Worm (Caenorhabditis elegans) whole organism, young adult: ENCODE data around the gene ttll-5.

ENCODE experiments used
- B0261.1 ChIP-seq: sonication (generic microtip); optimal IDR thresholded peaks from 2 replicates; lab custom pipeline; 2016; ENCODE audit warnings: mild to moderate bottlenecking, missing genetic modification characterization, moderate library complexity, missing compliant biosample characterization
- C17E4.6 ChIP-seq: fragments of 200-800 bp; sonication (Bioruptor generic); IDR thresholded peaks from 2 replicates; pipeline ENCODE4 v1.3.6; 2022; ENCODE audit warnings: missing genetic modification reagents, missing genetic modification characterization, missing compliant biosample characterization
- D2030.7 ChIP-seq: fragments of 200-800 bp; sonication (Bioruptor generic); IDR thresholded peaks from 2 replicates; pipeline ENCODE4 v1.3.6; 2022; ENCODE audit warnings: missing genetic modification reagents, missing genetic modification characterization, missing compliant biosample characterization
- F10E7.11 ChIP-seq: sonication (generic microtip); optimal IDR thresholded peaks from 2 replicates; lab custom pipeline; 2017; ENCODE audit warnings: mild to moderate bottlenecking, missing genetic modification characterization, moderate library complexity, missing compliant biosample characterization
- F22D6.2 ChIP-seq: sonication (generic microtip); optimal IDR thresholded peaks from 2 replicates; lab custom pipeline; 2016; ENCODE audit warnings: mild to moderate bottlenecking, missing genetic modification characterization, missing compliant biosample characterization
- F23B12.7 ChIP-seq: sonication (generic microtip); optimal IDR thresholded peaks from 2 replicates; lab custom pipeline; 2017; ENCODE audit warnings: missing genetic modification characterization, mild to moderate bottlenecking, missing compliant biosample characterization, antibody characterized with exemption, moderate library complexity; ENCODE audit not compliant: insufficient read depth
- F33H1.4 ChIP-seq: fragments of 200-800 bp; sonication (Bioruptor generic); IDR thresholded peaks from 2 replicates; pipeline ENCODE4 v1.3.6; 2022; ENCODE audit warnings: missing genetic modification reagents, missing genetic modification characterization, missing compliant biosample characterization
- F57C9.4 ChIP-seq: sonication (generic microtip); optimal IDR thresholded peaks from 2 replicates; lab custom pipeline; 2017; ENCODE audit warnings: mild to moderate bottlenecking, missing genetic modification characterization, missing compliant biosample characterization
- K11D2.4 ChIP-seq: fragments of 200-800 bp; sonication (Bioruptor generic); IDR thresholded peaks from 2 replicates; pipeline ENCODE4 v1.3.6; 2022; ENCODE audit warnings: missing genetic modification reagents, missing genetic modification characterization, missing compliant biosample characterization
- T26A5.8 ChIP-seq: sonication (generic microtip); optimal IDR thresholded peaks from 2 replicates; lab custom pipeline; 2016; ENCODE audit warnings: missing genetic modification characterization, missing compliant biosample characterization
- Y53G8AR.9 ChIP-seq: fragments of 200-800 bp; sonication (Bioruptor generic); conservative IDR thresholded peaks from 2 replicates; pipeline ENCODE4 v1.3.6; 2022; ENCODE audit warnings: missing genetic modification reagents, missing genetic modification characterization, missing compliant biosample characterization
- Y67H2A.10 ChIP-seq: fragments of 200-800 bp; sonication (Bioruptor generic); conservative IDR thresholded peaks from 2 replicates; pipeline ENCODE4 v1.3.6; 2022; ENCODE audit warnings: missing genetic modification reagents, missing genetic modification characterization, missing compliant biosample characterization
- Y79H2A.3 ChIP-seq: fragments of 200-800 bp; sonication (Bioruptor generic); conservative IDR thresholded peaks from 2 replicates; pipeline ENCODE4 v1.3.6; 2022; ENCODE audit warnings: missing genetic modification reagents, missing genetic modification characterization, missing compliant biosample characterization
- Y95B8A.8 ChIP-seq: fragments of 200-800 bp; sonication (Bioruptor generic); IDR thresholded peaks from 2 replicates; pipeline ENCODE4 v1.3.6; 2022; ENCODE audit warnings: missing genetic modification reagents, missing genetic modification characterization, missing compliant biosample characterization
- ZK185.1 ChIP-seq: sonication (generic microtip); optimal IDR thresholded peaks from 2 replicates; lab custom pipeline; 2016; ENCODE audit warnings: mild to moderate bottlenecking, missing genetic modification characterization, missing compliant biosample characterization; ENCODE audit not compliant: poor library complexity, severe bottlenecking
- aptf-2 ChIP-seq: fragments of 200-800 bp; sonication (Bioruptor generic); conservative IDR thresholded peaks from 2 replicates; pipeline ENCODE4 v1.3.6; 2022; ENCODE audit warnings: missing genetic modification reagents, missing genetic modification characterization, missing compliant biosample characterization
- aptf-3 ChIP-seq: fragments of 200-800 bp; sonication (Bioruptor generic); IDR thresholded peaks from 2 replicates; pipeline ENCODE4 v1.3.6; 2022; ENCODE audit warnings: missing genetic modification characterization, missing compliant biosample characterization
- athp-1 ChIP-seq: sonication (generic microtip); optimal IDR thresholded peaks from 2 replicates; lab custom pipeline; 2017; ENCODE audit warnings: mild to moderate bottlenecking, missing genetic modification characterization, missing compliant biosample characterization
- ceh-100 ChIP-seq: fragments of 200-800 bp; sonication (Bioruptor generic); IDR thresholded peaks from 2 replicates; pipeline ENCODE4 v1.3.6; 2022; ENCODE audit warnings: missing genetic modification reagents, missing genetic modification characterization, missing compliant biosample characterization
- ceh-27 ChIP-seq: fragments of 200-800 bp; sonication (Bioruptor generic); optimal IDR thresholded peaks from 2 replicates; lab custom pipeline; 2018; ENCODE audit warnings: mild to moderate bottlenecking, missing genetic modification characterization, moderate library complexity, missing compliant biosample characterization
- chd-7 ChIP-seq: sonication (generic microtip); optimal IDR thresholded peaks from 2 replicates; lab custom pipeline; 2016; ENCODE audit warnings: mild to moderate bottlenecking, missing genetic modification characterization, moderate library complexity, missing compliant biosample characterization
- efl-1 ChIP-seq: fragments of 150-350 bp; optimal IDR thresholded peaks from 2 replicates; lab custom pipeline; 2014; ENCODE audit warnings: missing biosample characterization, missing genetic modification reagents, missing genetic modification characterization
- hmg-1.2 ChIP-seq: fragments of 200-800 bp; sonication (Bioruptor generic); IDR thresholded peaks from 2 replicates; pipeline ENCODE4 v1.3.6; 2022; ENCODE audit warnings: missing genetic modification reagents, missing genetic modification characterization, missing compliant biosample characterization
- let-526 ChIP-seq: fragments of 200-800 bp; sonication (Bioruptor generic); IDR thresholded peaks from 2 replicates; pipeline ENCODE4 v1.3.6; 2022; ENCODE audit warnings: missing genetic modification reagents, missing genetic modification characterization, missing compliant biosample characterization
- lin-26 ChIP-seq: fragments of 200-800 bp; sonication (Bioruptor generic); IDR thresholded peaks from 2 replicates; pipeline ENCODE4 v1.3.6; 2022; ENCODE audit warnings: missing genetic modification reagents, missing genetic modification characterization, missing compliant biosample characterization
- lin-40 ChIP-seq: sonication (generic microtip); optimal IDR thresholded peaks from 2 replicates; lab custom pipeline; 2016; ENCODE audit warnings: missing genetic modification characterization, mild to moderate bottlenecking, missing compliant biosample characterization, missing genotype, missing genetic modification reagents
- lsl-1 ChIP-seq: fragments of 200-800 bp; sonication (Bioruptor generic); optimal IDR thresholded peaks from 2 replicates; lab custom pipeline; 2018; ENCODE audit warnings: mild to moderate bottlenecking, missing genetic modification characterization, moderate library complexity, missing compliant biosample characterization
- mel-28 ChIP-seq: sonication (generic microtip); optimal IDR thresholded peaks from 2 replicates; lab custom pipeline; 2016; ENCODE audit warnings: borderline replicate concordance, mild to moderate bottlenecking, missing genetic modification characterization, missing compliant biosample characterization
- mes-4 ChIP-seq: sonication (generic microtip); optimal IDR thresholded peaks from 2 replicates; lab custom pipeline; 2016; ENCODE audit warnings: missing genotype, missing genetic modification characterization, missing compliant biosample characterization
- mxl-1 ChIP-seq: sonication (generic microtip); optimal IDR thresholded peaks from 2 replicates; lab custom pipeline; 2016; ENCODE audit warnings: missing genetic modification characterization, missing compliant biosample characterization
- nfyb-1 ChIP-seq: fragments of 200-800 bp; sonication (Bioruptor generic); IDR thresholded peaks from 2 replicates; pipeline ENCODE4 v1.3.6; 2022; ENCODE audit warnings: missing genetic modification reagents, missing genetic modification characterization, missing compliant biosample characterization
- nhr-120 ChIP-seq: fragments of 200-800 bp; sonication (Bioruptor generic); IDR thresholded peaks from 2 replicates; pipeline ENCODE4 v1.3.6; 2022; ENCODE audit warnings: missing genetic modification characterization, missing compliant biosample characterization
- nhr-179 ChIP-seq: sonication (generic microtip); optimal IDR thresholded peaks from 2 replicates; lab custom pipeline; 2016; ENCODE audit warnings: mild to moderate bottlenecking, missing genetic modification characterization, missing compliant biosample characterization
- nhr-80 ChIP-seq: sonication (generic microtip); optimal IDR thresholded peaks from 2 replicates; lab custom pipeline; 2016; ENCODE audit warnings: missing genetic modification characterization, missing compliant biosample characterization
- repo-1 ChIP-seq: sonication (generic microtip); optimal IDR thresholded peaks from 2 replicates; lab custom pipeline; 2017; ENCODE audit warnings: mild to moderate bottlenecking, missing genetic modification characterization, missing compliant biosample characterization
- rpc-1 ChIP-seq, 2 experiments: fragments of 150-350 bp in 1 of 2; sonication (generic microtip) in 1 of 2; optimal IDR thresholded peaks; 2 replicates each; lab custom pipeline; 2014 to 2018; ENCODE audit warnings: missing biosample characterization in 1 of 2, missing genetic modification characterization in 1 of 2, missing genetic modification reagents in 1 of 2, missing genotype in 1 of 2
- snpc-1.1 ChIP-seq: sonication (generic microtip); optimal IDR thresholded peaks from 2 replicates; lab custom pipeline; 2017; ENCODE audit warnings: missing genetic modification characterization, mild to moderate bottlenecking, missing compliant biosample characterization, antibody characterized with exemption, moderate library complexity, missing genotype, missing genetic modification reagents; ENCODE audit not compliant: insufficient read depth
- snpc-1.3 ChIP-seq: sonication (generic microtip); optimal IDR thresholded peaks from 2 replicates; lab custom pipeline; 2017; ENCODE audit warnings: missing genetic modification characterization, mild to moderate bottlenecking, missing compliant biosample characterization, antibody characterized with exemption, moderate library complexity, missing genotype, missing genetic modification reagents; ENCODE audit not compliant: insufficient read depth
- snpc-4 ChIP-seq, 5 experiments: fragments of 150-350 bp in 1 of 5; sonication (generic microtip) in 4 of 5; optimal IDR thresholded peaks; 2 replicates each; lab custom pipeline; 2014 to 2018; ENCODE audit warnings: missing genetic modification characterization in 5 of 5, missing biosample characterization in 3 of 5, antibody characterized with exemption in 2 of 5, mild to moderate bottlenecking in 2 of 5, missing compliant biosample characterization in 2 of 5, missing genotype in 2 of 5, moderate library complexity in 2 of 5, missing genetic modification reagents in 1 of 5
- tbp1 ChIP-seq: fragments of 200-800 bp; sonication (Bioruptor generic); optimal IDR thresholded peaks from 2 replicates; lab custom pipeline; 2018; ENCODE audit warnings: mild to moderate bottlenecking, missing genetic modification characterization, missing compliant biosample characterization
- xnd-1 ChIP-seq: sonication (generic microtip); optimal IDR thresholded peaks from 2 replicates; lab custom pipeline; 2016; ENCODE audit warnings: missing genotype, missing genetic modification reagents, missing genetic modification characterization, missing compliant biosample characterization
- zfh-2 ChIP-seq: fragments of 200-800 bp; sonication (Bioruptor generic); conservative IDR thresholded peaks from 2 replicates; pipeline ENCODE4 v1.3.6; 2022; ENCODE audit warnings: missing genetic modification reagents, missing genetic modification characterization, missing compliant biosample characterization
- ztf-18 ChIP-seq: sonication (generic microtip); optimal IDR thresholded peaks from 2 replicates; lab custom pipeline; 2016; ENCODE audit warnings: missing genotype, mild to moderate bottlenecking, missing genetic modification characterization, missing compliant biosample characterization
- ztf-22 ChIP-seq: fragments of 200-800 bp; sonication (Bioruptor generic); optimal IDR thresholded peaks from 2 replicates; lab custom pipeline; 2018; ENCODE audit warnings: mild to moderate bottlenecking, missing genetic modification characterization, moderate library complexity, missing compliant biosample characterization
- ztf-25 ChIP-seq: fragments of 200-800 bp; sonication (Bioruptor generic); IDR thresholded peaks from 2 replicates; pipeline ENCODE4 v1.3.6; 2022; ENCODE audit warnings: missing genetic modification reagents, missing genetic modification characterization, missing compliant biosample characterization

ttll-5 gene

ce11 chrV:11520215-11520614 lies 11.4 kb downstream of the ttll-5 start, which contains the start of the genes C55A6.11 and C55A6.7:
Gene C55A6.11, plus strand, starts transcription at chrV:11520515.
Gene C55A6.7, minus strand, starts transcription at chrV:11520530.
- TF ChIP-seq nhr-80 (tag; lab: Kevin White, UChicago) (no peak), rpc-1 (optimal IDR thresholded peaks at IDR 0.05; lab: Kevin White, UChicago) (no peak), rpc-1 (tag; optimal IDR thresholded peaks at IDR 0.05; lab: Kevin White, UChicago) (no peak), chd-7 (tag; lab: Kevin White, UChicago) (no peak), lin-40 (tag; lab: Kevin White, UChicago) (no peak), ztf-22 (GFP tag; lab: Kevin White, UChicago) (no peak), F23B12.7 (tag; lab: Kevin White, UChicago) (no peak), K11D2.4 (GFP tag; lab: Robert Waterston, UW) (no peak)

- TF ChIP-seq D2030.7 (GFP tag; lab: Robert Waterston, UW) (peak; percentile 85), lin-26 (no peak), mel-28 (no peak), zfh-2 (no peak), repo-1 (tag; lab: Kevin White, UChicago) (peak; percentile 85), T26A5.8 (tag; lab: Kevin White, UChicago) (no peak), Y95B8A.8 (GFP tag; lab: Robert Waterston, UW) (peak; percentile 82), nhr-120 (no peak), xnd-1 (tag; lab: Kevin White, UChicago) (peak; percentile 65), hmg-1.2 (GFP tag; lab: Robert Waterston, UW) (peak; percentile 64), efl-1 (GFP tag; lab: Kevin White, UChicago) (peak; percentile 90), let-526 (GFP tag; lab: Robert Waterston, UW) (peak; percentile 64; the same call in 1 of the 2 replicates), ztf-25 (GFP tag; lab: Robert Waterston, UW) (0 out of 2 replicates have a peak, but pooled peaks have one; percentile 58), chd-7 (tag; lab: Kevin White, UChicago) (peak; percentile 7), Y79H2A.3 (GFP tag; lab: Robert Waterston, UW) (no peak), ZK185.1 (tag; lab: Kevin White, UChicago) (peak; percentile 88), F10E7.11 (tag; lab: Kevin White, UChicago) (peak; percentile 10), mes-4 (tag; lab: Kevin White, UChicago) (no peak), lsl-1 (GFP tag; lab: Kevin White, UChicago) (peak; percentile 72), nhr-179 (no peak), aptf-3 (no peak), aptf-2 (GFP tag; lab: Robert Waterston, UW) (no peak), F22D6.2 (tag; lab: Kevin White, UChicago) (peak; percentile 45), mxl-1 (tag; lab: Kevin White, UChicago) (no peak), C17E4.6 (GFP tag; lab: Robert Waterston, UW) (no peak), Y67H2A.10 (GFP tag; lab: Robert Waterston, UW) (0 out of 2 replicates have a peak, but pooled peaks have one; percentile 12), snpc-1.1 (tag; lab: Kevin White, UChicago) (peak; percentile 47), K11D2.4 (GFP tag; lab: Robert Waterston, UW) (peak; percentile 84), snpc-1.3 (peak; percentile 40), snpc-4 (GFP tag; optimal IDR thresholded peaks at IDR 0.05; lab: Kevin White, UChicago) (peak; percentile 41), snpc-4 (tag; optimal IDR thresholded peaks at IDR 0.05; lab: Kevin White, UChicago) (peak; percentile 40 to 85 (median 67)), Y53G8AR.9 (peak; percentile 91), tbp1 (GFP tag; lab: Kevin White, UChicago) (peak; percentile 66), ztf-18 (tag; lab: Kevin White, UChicago) (peak; percentile 99), ceh-27 (GFP tag; lab: Kevin White, UChicago) (peak; percentile 71), nfyb-1 (GFP tag; lab: Robert Waterston, UW) (peak; percentile 93), ceh-100 (GFP tag; lab: Robert Waterston, UW) (peak; percentile 84), F57C9.4 (tag; lab: Kevin White, UChicago) (no peak), B0261.1 (tag; lab: Kevin White, UChicago) (peak; percentile 14), athp-1 (tag; lab: Kevin White, UChicago) (peak; percentile 21), F33H1.4 (GFP tag; lab: Robert Waterston, UW) (peak; percentile 74)
Observed at ce11 chrV:11521448-11521847, 12.6 kb downstream of the ttll-5 start, which contains the start of gene pafo-1. Gene pafo-1, plus strand, starts transcription at chrV:11521703.
